Fruit fly (Drosophila melanogaster) whole organism, embryonic: Measurements from ENCODE around the gene CG33654.
A peak's percentile ranks its signal among the peaks of the same experiment; 100 is the strongest.

Source experiments
- Aef1 ChIP-seq: fragments of 200-800 bp; sonication (Bioruptor generic); IDR thresholded peaks from 3 replicates; pipeline ENCODE4 v1.3.6; 2022; ENCODE audit warnings: missing biosample characterization, missing genetic modification characterization
- CG10565 ChIP-seq: fragments of 200-800 bp; sonication (Bioruptor generic); optimal IDR thresholded peaks from 3 replicates; lab custom pipeline; 2016; ENCODE audit warnings: missing biosample characterization, mild to moderate bottlenecking, missing genetic modification characterization
- CG11085 ChIP-seq: fragments of 200-800 bp; sonication (Bioruptor generic); IDR thresholded peaks from 2 replicates; pipeline ENCODE4 v1.3.6; 2022; ENCODE audit warnings: missing biosample characterization, missing genetic modification characterization
- CG11456 ChIP-seq: fragments of 200-800 bp; sonication (Bioruptor generic); IDR thresholded peaks from 3 replicates; pipeline ENCODE4 v1.3.6; 2022; ENCODE audit warnings: missing biosample characterization, missing genetic modification characterization
- CG14441 ChIP-seq: fragments of 200-800 bp; sonication (Bioruptor generic); IDR thresholded peaks from 2 replicates; pipeline ENCODE4 v1.3.6; 2022; ENCODE audit warnings: missing biosample characterization, missing genetic modification characterization
- CG14710 ChIP-seq: fragments of 200-800 bp; sonication (Bioruptor generic); optimal IDR thresholded peaks from 3 replicates; lab custom pipeline; 2019; ENCODE audit warnings: missing biosample characterization, mild to moderate bottlenecking, missing genetic modification characterization, moderate library complexity
- CG1603 ChIP-seq: fragments of 200-800 bp; sonication (Bioruptor generic); optimal IDR thresholded peaks from 2 replicates; lab custom pipeline; 2019; ENCODE audit warnings: missing biosample characterization, mild to moderate bottlenecking, missing genetic modification characterization, moderate library complexity
- CG17328 ChIP-seq: fragments of 200-800 bp; sonication (Bioruptor generic); IDR thresholded peaks from 2 replicates; pipeline ENCODE4 v1.3.6; 2022; ENCODE audit warnings: missing biosample characterization, missing genetic modification characterization
- CG18599 ChIP-seq: fragments of 200-800 bp; sonication (Bioruptor generic); optimal IDR thresholded peaks from 3 replicates; lab custom pipeline; 2017; ENCODE audit warnings: missing biosample characterization, missing genetic modification characterization, mild to moderate bottlenecking, moderate library complexity, missing genetic modification reagents
- CG2199 ChIP-seq: fragments of 200-800 bp; sonication (Bioruptor generic); IDR thresholded peaks from 3 replicates; pipeline ENCODE4 v1.3.6; 2022; ENCODE audit warnings: missing biosample characterization, missing genetic modification characterization
- CG3065 ChIP-seq: fragments of 200-800 bp; sonication (Bioruptor generic); optimal IDR thresholded peaks from 2 replicates; lab custom pipeline; 2016; ENCODE audit warnings: missing biosample characterization, missing genetic modification characterization
- CG32532 ChIP-seq: fragments of 200-800 bp; sonication (Bioruptor generic); IDR thresholded peaks from 2 replicates; pipeline ENCODE4 v1.3.6; 2022; ENCODE audit warnings: missing biosample characterization, missing genetic modification characterization
- CG34376 ChIP-seq: fragments of 200-800 bp; sonication (Bioruptor generic); optimal IDR thresholded peaks from 2 replicates; lab custom pipeline; 2018; ENCODE audit warnings: missing biosample characterization, mild to moderate bottlenecking, missing genetic modification characterization
- CG5953 ChIP-seq: fragments of 200-800 bp; sonication (Bioruptor generic); IDR thresholded peaks from 2 replicates; pipeline ENCODE4 v1.3.6; 2022; ENCODE audit warnings: missing biosample characterization, missing genetic modification characterization
- CG8944 ChIP-seq: fragments of 200-800 bp; sonication (Bioruptor generic); optimal IDR thresholded peaks from 3 replicates; lab custom pipeline; 2016; ENCODE audit warnings: missing biosample characterization, missing genetic modification characterization
- Dip2 ChIP-seq: fragments of 200-800 bp; sonication (Bioruptor generic); IDR thresholded peaks from 2 replicates; pipeline ENCODE4 v1.3.6; 2022; ENCODE audit warnings: missing biosample characterization, missing genetic modification characterization
- Dp ChIP-seq: fragments of 200-800 bp; sonication (Bioruptor generic); optimal IDR thresholded peaks from 2 replicates; lab custom pipeline; 2018; ENCODE audit warnings: missing biosample characterization, mild to moderate bottlenecking, missing genetic modification characterization, moderate library complexity
- HLH4C ChIP-seq: fragments of 200-800 bp; sonication (Bioruptor generic); IDR thresholded peaks from 3 replicates; pipeline ENCODE4 v1.3.6; 2022; ENCODE audit warnings: missing biosample characterization, missing genetic modification characterization; ENCODE audit not compliant: partially characterized antibody
- HmgZ ChIP-seq: fragments of 200-800 bp; sonication (Bioruptor generic); optimal IDR thresholded peaks from 2 replicates; lab custom pipeline; 2018; ENCODE audit warnings: missing biosample characterization, mild to moderate bottlenecking, missing genetic modification characterization
- Jarid2 ChIP-seq: fragments of 200-800 bp; sonication (Bioruptor generic); optimal IDR thresholded peaks from 3 replicates; lab custom pipeline; 2017; ENCODE audit warnings: mild to moderate bottlenecking, missing biosample characterization, missing genetic modification reagents, missing genetic modification characterization
- Med ChIP-seq: fragments of 200-800 bp; sonication (Bioruptor generic); peaks from one replicate; lab custom pipeline; 2016; ENCODE audit warnings: missing biosample characterization, missing genetic modification characterization, mild to moderate bottlenecking, inconsistent platforms, moderate library complexity
- Pdp1 ChIP-seq, 2 experiments: fragments of 200-800 bp; sonication (Bioruptor generic); optimal IDR thresholded peaks; 3 replicates each; lab custom pipeline; 2016; ENCODE audit warnings: missing biosample characterization in 2 of 2, missing genetic modification characterization in 2 of 2, mild to moderate bottlenecking in 1 of 2, moderate library complexity in 1 of 2
- Rfx ChIP-seq: fragments of 200-800 bp; sonication (Bioruptor generic); IDR thresholded peaks from 2 replicates; pipeline ENCODE4 v1.3.6; 2022; ENCODE audit warnings: missing biosample characterization, missing genetic modification characterization
- Trl ChIP-seq, 3 experiments: fragments of >200 bp in 2 of 3; fragments of 200-800 bp in 1 of 3; sonication (Bioruptor generic) in 1 of 3; optimal IDR thresholded peaks; 2 replicates in 1 of 3; 3 replicates in 2 of 3; lab custom pipeline; 2016 to 2017; ENCODE audit warnings: missing biosample characterization in 1 of 3, missing genetic modification characterization in 1 of 3
- chinmo ChIP-seq: fragments of 200-800 bp; sonication (Bioruptor generic); IDR thresholded peaks from 4 replicates; pipeline ENCODE4 v1.3.6; 2022; ENCODE audit warnings: missing biosample characterization, missing genetic modification characterization; ENCODE audit not compliant: partially characterized antibody
- ci ChIP-seq: fragments of 200-800 bp; sonication (Bioruptor generic); IDR thresholded peaks from 3 replicates; pipeline ENCODE4 v1.3.6; 2022; ENCODE audit warnings: missing biosample characterization, missing genetic modification characterization
- crol ChIP-seq: fragments of 200-800 bp; sonication (Bioruptor generic); IDR thresholded peaks from 2 replicates; pipeline ENCODE4 v1.3.6; 2022; ENCODE audit warnings: missing biosample characterization, missing genetic modification characterization
- crp ChIP-seq, 2 experiments: fragments of 200-800 bp; sonication (Bioruptor generic); optimal IDR thresholded peaks; 2 replicates in 1 of 2; 3 replicates in 1 of 2; lab custom pipeline; 2017; ENCODE audit warnings: missing biosample characterization in 2 of 2, missing genetic modification characterization in 2 of 2, mild to moderate bottlenecking in 1 of 2, moderate library complexity in 1 of 2
- eve ChIP-seq, 2 experiments: fragments of >200 bp; optimal IDR thresholded peaks; 2 replicates each; lab custom pipeline; 2017; ENCODE audit warnings: missing biosample characterization in 2 of 2, missing genetic modification characterization in 2 of 2
- fd64A ChIP-seq: fragments of 200-800 bp; sonication (Bioruptor generic); optimal IDR thresholded peaks from 3 replicates; lab custom pipeline; 2018; ENCODE audit warnings: missing biosample characterization, mild to moderate bottlenecking, missing genetic modification characterization
- insv ChIP-seq, 2 experiments: fragments of 200-800 bp; sonication (Bioruptor generic); optimal IDR thresholded peaks; 3 replicates each; lab custom pipeline; 2016 to 2018; ENCODE audit warnings: missing biosample characterization in 2 of 2, missing genetic modification characterization in 2 of 2
- inv ChIP-seq: fragments of 200-800 bp; sonication (Bioruptor generic); IDR thresholded peaks from 2 replicates; pipeline ENCODE4 v1.3.6; 2022; ENCODE audit warnings: missing biosample characterization, missing genetic modification characterization; ENCODE audit not compliant: partially characterized antibody
- jigr1 ChIP-seq: fragments of 200-800 bp; sonication (Bioruptor generic); IDR thresholded peaks from 3 replicates; pipeline ENCODE4 v1.3.6; 2022; ENCODE audit warnings: missing biosample characterization, missing genetic modification characterization
- lab ChIP-seq: fragments of 200-800 bp; sonication (Bioruptor generic); optimal IDR thresholded peaks from 3 replicates; lab custom pipeline; 2017; ENCODE audit warnings: missing biosample characterization, missing genetic modification characterization, mild to moderate bottlenecking, moderate library complexity, missing genetic modification reagents
- pb ChIP-seq: fragments of 200-800 bp; sonication (Bioruptor generic); optimal IDR thresholded peaks from 3 replicates; lab custom pipeline; 2016; ENCODE audit warnings: missing biosample characterization, missing genetic modification characterization
- sc ChIP-seq, 3 experiments: fragments of >200 bp in 2 of 3; fragments of 200-800 bp in 1 of 3; sonication (Bioruptor generic) in 1 of 3; optimal IDR thresholded peaks; 2 replicates in 2 of 3; 3 replicates in 1 of 3; lab custom pipeline; 2017; ENCODE audit warnings: mild to moderate bottlenecking in 1 of 3, missing biosample characterization in 1 of 3, missing genetic modification characterization in 1 of 3, missing genetic modification reagents in 1 of 3
- slbo ChIP-seq: fragments of 200-800 bp; sonication (Bioruptor generic); IDR thresholded peaks from 2 replicates; pipeline ENCODE4 v1.3.6; 2022; ENCODE audit warnings: missing biosample characterization, missing genetic modification characterization
- ssp ChIP-seq: fragments of 200-800 bp; sonication (Bioruptor generic); IDR thresholded peaks from 2 replicates; pipeline ENCODE4 v1.3.6; 2022; ENCODE audit warnings: missing biosample characterization, missing genetic modification characterization
- stc ChIP-seq: fragments of 200-800 bp; sonication (Bioruptor generic); IDR thresholded peaks from 2 replicates; pipeline ENCODE4 v1.3.6; 2022; ENCODE audit warnings: missing biosample characterization, missing genetic modification characterization
- sug ChIP-seq: fragments of 200-800 bp; optimal IDR thresholded peaks from 2 replicates; lab custom pipeline; 2019; ENCODE audit warnings: missing biosample characterization, mild to moderate bottlenecking, missing genetic modification characterization, moderate library complexity
- tgo ChIP-seq: fragments of 200-800 bp; sonication (Bioruptor generic); IDR thresholded peaks from 3 replicates; pipeline ENCODE4 v1.3.6; 2022; ENCODE audit warnings: missing biosample characterization, missing genetic modification characterization
- tio ChIP-seq: fragments of 200-800 bp; sonication (Bioruptor generic); optimal IDR thresholded peaks from 2 replicates; lab custom pipeline; 2017; ENCODE audit warnings: missing biosample characterization, missing genetic modification characterization, inconsistent platforms
- tll ChIP-seq, 2 experiments: fragments of 200-800 bp in 1 of 2; fragments of >200 bp in 1 of 2; sonication (Bioruptor generic) in 1 of 2; optimal IDR thresholded peaks; 2 replicates each; lab custom pipeline; 2017 to 2019; ENCODE audit warnings: missing biosample characterization in 2 of 2, missing genetic modification characterization in 2 of 2, mild to moderate bottlenecking in 1 of 2, moderate library complexity in 1 of 2
- tna ChIP-seq: fragments of 200-800 bp; sonication (Bioruptor generic); IDR thresholded peaks from 2 replicates; pipeline ENCODE4 v1.3.6; 2022; ENCODE audit warnings: missing biosample characterization, missing genetic modification characterization; ENCODE audit not compliant: partially characterized antibody
- unc-4 ChIP-seq: fragments of 200-800 bp; sonication (Bioruptor generic); IDR thresholded peaks from 2 replicates; pipeline ENCODE4 v1.3.6; 2022; ENCODE audit warnings: missing biosample characterization, missing genetic modification characterization; ENCODE audit not compliant: partially characterized antibody
- vvl ChIP-seq: fragments of 200-800 bp; sonication (Bioruptor generic); IDR thresholded peaks from 2 replicates; pipeline ENCODE4 v1.3.6; 2022; ENCODE audit warnings: missing biosample characterization, missing genetic modification characterization

CG33654 gene

dm6 chr3R:9572929-9573811, 9.9 kb downstream of the CG33654 start (continued):
- peak; percentile 89 to 95 for TF ChIP-seq Trl (optimal IDR thresholded peaks at IDR 0.05; lab: Kevin White, UChicago)
- TF ChIP-seq Trl (GFP tag; optimal IDR thresholded peaks at IDR 0.05; lab: Kevin White, UChicago) = no peak
- TF ChIP-seq CG3065 = no peak
- peak; percentile 31; the same call in 1 of the 3 replicates for TF ChIP-seq CG11456 (GFP tag; lab: Robert Waterston, UW)
- peak; percentile 19 for TF ChIP-seq slbo (GFP tag; lab: Robert Waterston, UW)
- no peak for TF ChIP-seq crp (GFP tag; optimal IDR thresholded peaks at IDR 0.05; lab: Kevin White, UChicago)
- no peak for TF ChIP-seq tll (GFP tag; optimal IDR thresholded peaks at IDR 0.05; lab: Kevin White, UChicago)
- 0 out of 3 replicates have a peak, but pooled peaks have one; percentile 20 for TF ChIP-seq HLH4C (GFP tag; lab: Robert Waterston, UW)
- TF ChIP-seq ci (GFP tag; lab: Robert Waterston, UW) = peak; percentile 35; the same call in 1 of the 3 replicates
- TF ChIP-seq lab (GFP tag; lab: Kevin White, UChicago) = peak; percentile 53
- TF ChIP-seq vvl (GFP tag; lab: Robert Waterston, UW) = peak; percentile 74
- TF ChIP-seq CG17328 (GFP tag; lab: Robert Waterston, UW) = 0 out of 2 replicates have a peak, but pooled peaks have one; percentile 23
- TF ChIP-seq CG34376 (GFP tag; lab: Kevin White, UChicago) = peak; percentile 24
- TF ChIP-seq tio (GFP tag; lab: Kevin White, UChicago) = no peak
- TF ChIP-seq Jarid2 (GFP tag; lab: Kevin White, UChicago) = peak; percentile 71
- peak; percentile 50 for TF ChIP-seq sug
- no peak for TF ChIP-seq stc (GFP tag; lab: Robert Waterston, UW)
- peak; percentile 36 for TF ChIP-seq unc-4 (GFP tag; lab: Robert Waterston, UW)
- TF ChIP-seq Pdp1 (GFP tag; optimal IDR thresholded peaks at IDR 0.05; lab: Kevin White, UChicago) = peak in 1 of 2 experiments; percentile 96
- TF ChIP-seq HmgZ (tag; lab: Kevin White, UChicago) = peak; percentile 33
- peak; percentile 69; the same call in 2 of the 4 replicates for TF ChIP-seq chinmo (GFP tag; lab: Robert Waterston, UW)
- no peak for TF ChIP-seq pb (GFP tag; lab: Kevin White, UChicago)
- 0 out of 2 replicates have a peak, but pooled peaks have one; percentile 26 for TF ChIP-seq CG5953 (GFP tag; lab: Robert Waterston, UW)
- peak; percentile 38; the same call in 1 of the 2 replicates for TF ChIP-seq CG14441 (GFP tag; lab: Robert Waterston, UW)
- TF ChIP-seq tna (GFP tag; lab: Robert Waterston, UW) = peak; percentile 55; the same call in 1 of the 2 replicates
- TF ChIP-seq Dip2 (GFP tag; lab: Robert Waterston, UW) = no peak
- TF ChIP-seq inv (GFP tag; lab: Robert Waterston, UW) = peak; percentile 11; the same call in 1 of the 2 replicates
- no peak for TF ChIP-seq CG10565 (GFP tag; lab: Kevin White, UChicago)
- TF ChIP-seq Dp (GFP tag; lab: Kevin White, UChicago) = no peak
- peak; percentile 32; the same call in 2 of the 3 replicates for TF ChIP-seq Aef1 (GFP tag; lab: Robert Waterston, UW)
- no peak for TF ChIP-seq CG14710
- TF ChIP-seq sc (optimal IDR thresholded peaks at IDR 0.05; lab: Kevin White, UChicago) = no peak
- TF ChIP-seq sc (GFP tag; optimal IDR thresholded peaks at IDR 0.05; lab: Kevin White, UChicago) = no peak
- TF ChIP-seq eve (GFP tag; optimal IDR thresholded peaks at IDR 0.05; lab: Kevin White, UChicago) = no peak
- TF ChIP-seq CG1603 (tag; lab: Kevin White, UChicago) = no peak
- peak; percentile 19 for TF ChIP-seq CG18599 (GFP tag; lab: Kevin White, UChicago)
- TF ChIP-seq CG11085 (GFP tag; lab: Robert Waterston, UW) = 0 out of 2 replicates have a peak, but pooled peaks have one; percentile 15
- TF ChIP-seq fd64A = peak; percentile 21
- TF ChIP-seq Rfx = 0 out of 2 replicates have a peak, but pooled peaks have one; percentile 32
- TF ChIP-seq insv (GFP tag; optimal IDR thresholded peaks at IDR 0.05; lab: Kevin White, UChicago) = no peak
- TF ChIP-seq ssp (GFP tag; lab: Robert Waterston, UW) = no peak
- TF ChIP-seq tgo = no peak
- TF ChIP-seq CG2199 (GFP tag; lab: Robert Waterston, UW) = 0 out of 3 replicates have a peak, but pooled peaks have one; percentile 40
- peak; percentile 80 for TF ChIP-seq Med
- TF ChIP-seq jigr1 (GFP tag; lab: Robert Waterston, UW) = no peak
- TF ChIP-seq CG32532 (GFP tag; lab: Robert Waterston, UW) = peak; percentile 38; the same call in 1 of the 2 replicates
- peak; percentile 86 for TF ChIP-seq crol (GFP tag; lab: Robert Waterston, UW)
- TF ChIP-seq CG8944 (GFP tag; lab: Kevin White, UChicago) = no peak
